Worm (Caenorhabditis elegans) whole organism, L2 larva: ENCODE results near the gene Y38F1A.4.
A peak's percentile ranks its signal among the peaks of the same experiment; 100 is the strongest.

Experiments used
- blmp-1 ChIP-seq: sonication (generic microtip); optimal IDR thresholded peaks from 2 replicates; lab custom pipeline; 2017; ENCODE audit warnings: missing genetic modification characterization, mild to moderate bottlenecking, missing compliant biosample characterization, antibody characterized with exemption, moderate library complexity; ENCODE audit not compliant: insufficient read depth
- lin-39 ChIP-seq: fragments of 150-350 bp; optimal IDR thresholded peaks from 2 replicates; lab custom pipeline; 2014; ENCODE audit warnings: missing biosample characterization, missing genetic modification reagents, missing genetic modification characterization
- lsy-2 ChIP-seq, 2 experiments: fragments of 150-350 bp in 1 of 2; sonication (generic microtip) in 1 of 2; optimal IDR thresholded peaks; 2 replicates each; lab custom pipeline; 2014 to 2017; ENCODE audit warnings: missing biosample characterization in 2 of 2, missing genetic modification characterization in 2 of 2
- nhr-11 ChIP-seq: fragments of 150-350 bp; optimal IDR thresholded peaks from 2 replicates; lab custom pipeline; 2014; ENCODE audit warnings: missing biosample characterization, missing genetic modification characterization
- nhr-21 ChIP-seq: fragments of 150-350 bp; optimal IDR thresholded peaks from 2 replicates; lab custom pipeline; 2014; ENCODE audit warnings: missing biosample characterization, missing genetic modification characterization
- nhr-237 ChIP-seq: fragments of 150-350 bp; optimal IDR thresholded peaks from 2 replicates; lab custom pipeline; 2014; ENCODE audit warnings: missing biosample characterization, missing genetic modification characterization
- nhr-6 ChIP-seq: fragments of 150-350 bp; optimal IDR thresholded peaks from 2 replicates; lab custom pipeline; 2014; ENCODE audit warnings: missing biosample characterization, missing genetic modification characterization

DNA sequence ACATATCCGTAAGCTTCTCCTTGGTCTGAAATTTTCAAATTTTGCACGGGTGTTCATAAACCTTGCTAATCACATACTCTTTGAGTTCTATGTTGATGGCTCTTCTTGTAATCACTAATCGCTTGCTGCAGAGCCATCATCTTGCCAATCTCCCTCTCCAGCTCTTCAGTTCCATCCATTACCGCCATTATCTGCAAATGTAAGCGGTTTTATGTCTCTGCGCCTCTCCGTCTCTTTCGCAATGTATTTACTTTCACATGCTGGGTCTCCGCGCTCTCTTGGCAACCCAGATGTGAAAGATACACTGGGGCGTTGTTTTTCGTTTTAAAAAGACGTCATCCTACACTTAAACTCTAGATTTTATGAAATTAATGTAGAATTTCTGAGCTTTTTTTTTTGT is 16.2 kb downstream of the Y38F1A.4 start:
- TF ChIP-seq lin-39 (tag; lab: Kevin White, UChicago) (no peak), nhr-237 (tag; lab: Kevin White, UChicago) (no peak), lsy-2 (tag; optimal IDR thresholded peaks at IDR 0.05; lab: Kevin White, UChicago) (peak in 1 of 2 experiments; percentile 49), nhr-6 (no peak), nhr-21 (tag; lab: Kevin White, UChicago) (no peak), blmp-1 (no peak), nhr-11 (no peak)
